Worm (Caenorhabditis elegans) whole organism, L4 larva: ENCODE measurements around the gene his-37.
A peak's percentile ranks its signal among the peaks of the same experiment; 100 is the strongest.

Source experiments
- F26F4.8 ChIP-seq: fragments of 200-800 bp; sonication (Bioruptor generic); conservative IDR thresholded peaks from 2 replicates; pipeline ENCODE4 v1.3.6; 2022; ENCODE audit warnings: missing genetic modification characterization, missing compliant biosample characterization
- F44E2.7 ChIP-seq: fragments of 200-800 bp; sonication (Bioruptor generic); IDR thresholded peaks from 2 replicates; pipeline ENCODE4 v2.1.2; 2022; ENCODE audit warnings: missing genetic modification characterization, missing compliant biosample characterization
- F49E8.2 ChIP-seq: sonication (generic microtip); optimal IDR thresholded peaks from 2 replicates; lab custom pipeline; 2016; ENCODE audit warnings: missing compliant biosample characterization, mild to moderate bottlenecking, missing genetic modification characterization, borderline replicate concordance
- Y105C5A.15 ChIP-seq: fragments of 200-800 bp; sonication (Bioruptor generic); IDR thresholded peaks from 2 replicates; pipeline ENCODE4 v1.3.6; 2022; ENCODE audit warnings: missing genetic modification characterization, missing compliant biosample characterization
- Y48G9A.11 ChIP-seq: fragments of 200-800 bp; sonication (Bioruptor generic); IDR thresholded peaks from 2 replicates; pipeline ENCODE4 v1.3.6; 2022; ENCODE audit warnings: missing genetic modification reagents, missing genetic modification characterization, missing compliant biosample characterization
- Y5F2A.4 ChIP-seq: fragments of 200-800 bp; sonication (Bioruptor generic); optimal IDR thresholded peaks from 2 replicates; lab custom pipeline; 2018; ENCODE audit warnings: mild to moderate bottlenecking, missing genetic modification characterization, missing compliant biosample characterization
- Y75B8A.6 ChIP-seq: fragments of 200-800 bp; sonication (Bioruptor generic); IDR thresholded peaks from 2 replicates; pipeline ENCODE4 v1.3.6; 2022; ENCODE audit warnings: missing genetic modification reagents, missing genetic modification characterization, missing compliant biosample characterization
- ZK546.5 ChIP-seq, 2 experiments: sonication (generic microtip); optimal IDR thresholded peaks; 2 replicates each; lab custom pipeline; 2017; ENCODE audit warnings: missing biosample characterization in 2 of 2, missing genetic modification characterization in 2 of 2
- ama-1 ChIP-seq: fragments of 150-350 bp; optimal IDR thresholded peaks from 2 replicates; lab custom pipeline; 2014; ENCODE audit warnings: inconsistent platforms, mixed read lengths
- attf-4 ChIP-seq: sonication (generic microtip); optimal IDR thresholded peaks from 3 replicates; lab custom pipeline; 2017; ENCODE audit warnings: missing biosample characterization, missing genetic modification characterization
- ceh-32 ChIP-seq: sonication (generic microtip); optimal IDR thresholded peaks from 2 replicates; lab custom pipeline; 2016; ENCODE audit warnings: mild to moderate bottlenecking, missing genetic modification characterization, missing compliant biosample characterization; ENCODE audit not compliant: poor library complexity
- ceh-44 ChIP-seq: fragments of 200-800 bp; sonication (Bioruptor generic); IDR thresholded peaks from 2 replicates; pipeline ENCODE4 v1.3.6; 2022; ENCODE audit warnings: missing genetic modification reagents, missing genetic modification characterization, missing compliant biosample characterization
- ceh-82 ChIP-seq: sonication (generic microtip); optimal IDR thresholded peaks from 2 replicates; lab custom pipeline; 2017; ENCODE audit warnings: missing biosample characterization, missing genetic modification characterization
- daf-16 ChIP-seq, 3 experiments: sonication (generic microtip); optimal IDR thresholded peaks; 2 replicates each; lab custom pipeline; 2016 to 2017; ENCODE audit warnings: missing genetic modification characterization in 3 of 3, missing genetic modification reagents in 3 of 3, mild to moderate bottlenecking in 2 of 3, missing compliant biosample characterization in 2 of 3, missing biosample characterization in 1 of 3, moderate library complexity in 1 of 3
- dmd-8 ChIP-seq: fragments of 200-800 bp; sonication (Bioruptor generic); IDR thresholded peaks from 2 replicates; pipeline ENCODE4 v1.3.6; 2022; ENCODE audit warnings: missing genetic modification characterization, missing compliant biosample characterization
- dmd-9 ChIP-seq: fragments of 200-800 bp; sonication (Bioruptor generic); IDR thresholded peaks from 2 replicates; pipeline ENCODE4 v1.3.6; 2022; ENCODE audit warnings: missing genetic modification reagents, missing genetic modification characterization, missing compliant biosample characterization
- duxl-1 ChIP-seq: sonication (generic microtip); optimal IDR thresholded peaks from 2 replicates; lab custom pipeline; 2016; ENCODE audit warnings: mild to moderate bottlenecking, missing genetic modification characterization, moderate library complexity, missing compliant biosample characterization; ENCODE audit not compliant: poor library complexity
- hmg-1.1 ChIP-seq: fragments of 200-800 bp; sonication (Bioruptor generic); IDR thresholded peaks from 2 replicates; pipeline ENCODE4 v1.3.6; 2022; ENCODE audit warnings: missing genetic modification reagents, missing genetic modification characterization, missing compliant biosample characterization
- lim-7 ChIP-seq: fragments of 200-800 bp; sonication (Bioruptor generic); IDR thresholded peaks from 2 replicates; pipeline ENCODE4 v1.3.6; 2022; ENCODE audit warnings: missing genetic modification characterization, missing compliant biosample characterization
- lin-1 ChIP-seq: fragments of 200-800 bp; sonication (Bioruptor generic); IDR thresholded peaks from 2 replicates; pipeline ENCODE4 v1.3.6; 2022; ENCODE audit warnings: missing genetic modification reagents, missing genetic modification characterization, missing compliant biosample characterization
- lin-13 ChIP-seq: fragments of 150-350 bp; optimal IDR thresholded peaks from 2 replicates; lab custom pipeline; 2014; ENCODE audit warnings: missing biosample characterization, missing genetic modification reagents, missing genetic modification characterization
- lin-15B ChIP-seq: fragments of 150-350 bp; sonication (generic microtip); optimal IDR thresholded peaks from 3 replicates; lab custom pipeline; 2014; ENCODE audit warnings: missing biosample characterization, missing genetic modification characterization
- madf-5 ChIP-seq, 2 experiments: fragments of 200-800 bp; sonication (Bioruptor generic); IDR thresholded peaks; 2 replicates each; pipeline ENCODE4 v1.3.6; 2022; ENCODE audit warnings: missing compliant biosample characterization in 2 of 2, missing genetic modification characterization in 2 of 2
- mep-1 ChIP-seq: fragments of 150-350 bp; sonication (generic microtip); optimal IDR thresholded peaks from 3 replicates; lab custom pipeline; 2014; ENCODE audit warnings: missing biosample characterization, missing genetic modification characterization
- mxl-3 ChIP-seq: fragments of 200-800 bp; sonication (Bioruptor generic); optimal IDR thresholded peaks from 2 replicates; lab custom pipeline; 2018; ENCODE audit warnings: mild to moderate bottlenecking, missing genetic modification characterization, missing compliant biosample characterization
- nhr-25 ChIP-seq: sonication (generic microtip); optimal IDR thresholded peaks from 2 replicates; lab custom pipeline; 2017; ENCODE audit warnings: missing genetic modification characterization, mild to moderate bottlenecking, missing compliant biosample characterization, antibody characterized with exemption, moderate library complexity, borderline replicate concordance; ENCODE audit not compliant: insufficient read depth
- nhr-28 ChIP-seq: fragments of 150-350 bp; optimal IDR thresholded peaks from 2 replicates; lab custom pipeline; 2014; ENCODE audit warnings: missing biosample characterization, missing genetic modification characterization
- nhr-42 ChIP-seq: fragments of 200-800 bp; sonication (Bioruptor generic); IDR thresholded peaks from 2 replicates; pipeline ENCODE4 v1.3.6; 2022; ENCODE audit warnings: missing genetic modification characterization, missing compliant biosample characterization
- nhr-77 ChIP-seq: fragments of 150-350 bp; optimal IDR thresholded peaks from 2 replicates; lab custom pipeline; 2014; ENCODE audit warnings: missing biosample characterization, missing genetic modification characterization
- pha-4 ChIP-seq, 2 experiments: fragments of 150-350 bp in 1 of 2; fragments of 200-800 bp in 1 of 2; sonication (Bioruptor generic) in 1 of 2; IDR thresholded peaks in 1 of 2; optimal IDR thresholded peaks in 1 of 2; 2 replicates each; pipeline versions ENCODE4 v1.3.6 to Lab custom; 2014 to 2022; ENCODE audit warnings: missing genetic modification characterization in 2 of 2, missing genetic modification reagents in 2 of 2, missing biosample characterization in 1 of 2, missing compliant biosample characterization in 1 of 2
- php-3 ChIP-seq: fragments of 200-800 bp; sonication (Bioruptor generic); IDR thresholded peaks from 2 replicates; pipeline ENCODE4 v1.3.6; 2022; ENCODE audit warnings: missing genetic modification reagents, missing genetic modification characterization, missing compliant biosample characterization
- pqm-1 ChIP-seq: sonication (generic microtip); optimal IDR thresholded peaks from 2 replicates; lab custom pipeline; 2017; ENCODE audit warnings: missing biosample characterization, missing genetic modification characterization
- sdz-12 ChIP-seq: fragments of 200-800 bp; sonication (Bioruptor generic); optimal IDR thresholded peaks from 2 replicates; lab custom pipeline; 2018; ENCODE audit warnings: mild to moderate bottlenecking, missing genetic modification characterization, missing compliant biosample characterization
- set-16 ChIP-seq: fragments of 200-800 bp; sonication (Bioruptor generic); IDR thresholded peaks from 2 replicates; pipeline ENCODE4 v1.3.6; 2022; ENCODE audit warnings: missing genetic modification reagents, missing genetic modification characterization, missing compliant biosample characterization
- snpc-1.2 ChIP-seq: fragments of 200-800 bp; sonication (Bioruptor generic); IDR thresholded peaks from 2 replicates; pipeline ENCODE4 v1.3.6; 2022; ENCODE audit warnings: missing genetic modification reagents, missing genetic modification characterization, missing compliant biosample characterization
- snpc-4 ChIP-seq: fragments of 150-350 bp; optimal IDR thresholded peaks from 2 replicates; lab custom pipeline; 2014; ENCODE audit warnings: missing biosample characterization, missing genetic modification characterization
- tag-97 ChIP-seq: fragments of 200-800 bp; sonication (Bioruptor generic); IDR thresholded peaks from 2 replicates; pipeline ENCODE4 v1.3.6; 2022; ENCODE audit warnings: missing genetic modification characterization, missing compliant biosample characterization
- tra-1 ChIP-seq: fragments of 200-800 bp; sonication (Bioruptor generic); IDR thresholded peaks from 2 replicates; pipeline ENCODE4 v1.3.6; 2022; ENCODE audit warnings: missing genetic modification reagents, missing genetic modification characterization, missing compliant biosample characterization
- zip-11 ChIP-seq: fragments of 200-800 bp; sonication (Bioruptor generic); IDR thresholded peaks from 2 replicates; pipeline ENCODE4 v1.3.6; 2022; ENCODE audit warnings: missing genetic modification characterization, missing compliant biosample characterization
- zip-2 ChIP-seq: fragments of 150-350 bp; optimal IDR thresholded peaks from 2 replicates; lab custom pipeline; 2014; ENCODE audit warnings: missing biosample characterization, missing genetic modification characterization
- ztf-11 ChIP-seq: fragments of 150-350 bp; optimal IDR thresholded peaks from 2 replicates; lab custom pipeline; 2014; ENCODE audit warnings: missing biosample characterization, missing genetic modification characterization

Gene his-37

ce11 chrV:9546860-9547269, at the start of gene his-37 (continued):
- no peak for TF ChIP-seq tag-97 (GFP tag; lab: Robert Waterston, UW)
- TF ChIP-seq F44E2.7 (GFP tag; lab: Robert Waterston, UW) = no peak
- TF ChIP-seq lin-15B (tag; lab: Kevin White, UChicago) = no peak
- peak; percentile 21 for TF ChIP-seq attf-4 (tag; lab: Kevin White, UChicago)

- TF ChIP-seq Y48G9A.11 (GFP tag; lab: Robert Waterston, UW) (no peak), snpc-4 (tag; lab: Kevin White, UChicago) (no peak), Y5F2A.4 (GFP tag; lab: Kevin White, UChicago) (no peak), madf-5 (GFP tag; IDR thresholded peaks at IDR 0.05; lab: Robert Waterston, UW) (no peak), set-16 (GFP tag; lab: Robert Waterston, UW) (no peak), lin-15B (tag; lab: Kevin White, UChicago) (no peak), F26F4.8 (GFP tag; lab: Robert Waterston, UW) (no peak), ztf-11 (no peak), tag-97 (GFP tag; lab: Robert Waterston, UW) (no peak), daf-16 (GFP tag; optimal IDR thresholded peaks at IDR 0.05; lab: Kevin White, UChicago) (no peak), daf-16 (tag; optimal IDR thresholded peaks at IDR 0.05; lab: Kevin White, UChicago) (no peak), mxl-3 (GFP tag; lab: Kevin White, UChicago) (no peak), F49E8.2 (no peak)
Observed at ce11 chrV:9499295-9499694, 47.6 kb upstream of the his-37 start.

ce11 chrV:9500826-9501451, 46.0 kb upstream of the his-37 start, which contains the start of gene swt-5:
swt-5 (plus strand) TSS chrV:9501401.
- TF ChIP-seq pqm-1 (no peak), ceh-44 (GFP tag; lab: Robert Waterston, UW) (no peak), pha-4 (GFP tag; IDR thresholded peaks at IDR 0.05; lab: Robert Waterston, UW) (no peak), pha-4 (tag; optimal IDR thresholded peaks at IDR 0.05; lab: Kevin White, UChicago) (no peak), ZK546.5 (tag; optimal IDR thresholded peaks at IDR 0.05; lab: Kevin White, UChicago) (no peak), dmd-9 (GFP tag; lab: Robert Waterston, UW) (no peak), mep-1 (tag; lab: Kevin White, UChicago) (no peak), nhr-25 (tag; lab: Kevin White, UChicago) (no peak), Y105C5A.15 (GFP tag; lab: Robert Waterston, UW) (no peak), nhr-77 (tag; lab: Kevin White, UChicago) (no peak), zip-2 (tag; lab: Kevin White, UChicago) (no peak), ceh-82 (tag; lab: Kevin White, UChicago) (no peak), nhr-28 (no peak), zip-11 (GFP tag; lab: Robert Waterston, UW) (no peak), ceh-32 (tag; lab: Kevin White, UChicago) (no peak), lin-1 (GFP tag; lab: Robert Waterston, UW) (no peak)

- peak; percentile 97 for TF ChIP-seq dmd-8 (GFP tag; lab: Robert Waterston, UW)
- TF ChIP-seq tra-1 = peak; percentile 85
- TF ChIP-seq madf-5 (GFP tag; IDR thresholded peaks at IDR 0.05; lab: Robert Waterston, UW) = peak; percentile 72 to 73; a peak in 1 of 4 replicates
- peak; percentile 81 for TF ChIP-seq nhr-42 (GFP tag; lab: Robert Waterston, UW)
- TF ChIP-seq ama-1 (lab: Kevin White, UChicago) = no peak
- TF ChIP-seq lim-7 (GFP tag; lab: Robert Waterston, UW) = peak; percentile 87
- TF ChIP-seq Y75B8A.6 = 0 out of 2 replicates have a peak, but pooled peaks have one; percentile 80
- TF ChIP-seq nhr-77 (tag; lab: Kevin White, UChicago) = peak; percentile 12
- peak; percentile 87 for TF ChIP-seq hmg-1.1 (GFP tag; lab: Robert Waterston, UW)
- no peak for TF ChIP-seq sdz-12
- TF ChIP-seq nhr-28 = peak; percentile 59
- TF ChIP-seq php-3 (GFP tag; lab: Robert Waterston, UW) = peak; percentile 61; the same call in 1 of the 2 replicates
- no peak for TF ChIP-seq set-16 (GFP tag; lab: Robert Waterston, UW)
- TF ChIP-seq F44E2.7 (GFP tag; lab: Robert Waterston, UW) = 0 out of 2 replicates have a peak, but pooled peaks have one; percentile 69
- TF ChIP-seq snpc-1.2 = peak; percentile 85; the same call in 1 of the 2 replicates
- peak; percentile 77; the same call in 1 of the 2 replicates for TF ChIP-seq F26F4.8 (GFP tag; lab: Robert Waterston, UW)
- TF ChIP-seq dmd-9 (GFP tag; lab: Robert Waterston, UW) = 0 out of 2 replicates have a peak, but pooled peaks have one; percentile 49
- TF ChIP-seq duxl-1 (tag; lab: Kevin White, UChicago) = peak; percentile 65
- peak; percentile 88; the same call in 1 of the 2 replicates for TF ChIP-seq pha-4 (GFP tag; IDR thresholded peaks at IDR 0.05; lab: Robert Waterston, UW)
- no peak for TF ChIP-seq pha-4 (tag; optimal IDR thresholded peaks at IDR 0.05; lab: Kevin White, UChicago)
- no peak for TF ChIP-seq ztf-11
- no peak for TF ChIP-seq lin-13 (GFP tag; lab: Kevin White, UChicago)
Observed at ce11 chrV:9503152-9503817, 43.6 kb upstream of the his-37 start.
